Worm (Caenorhabditis elegans) whole organism, L1 larva: ENCODE measurements around the gene C05G5.7.

Source experiments
- alr-1 ChIP-seq: fragments of 200-800 bp; sonication (Bioruptor generic); optimal IDR thresholded peaks from 2 replicates; lab custom pipeline; 2018; ENCODE audit warnings: borderline replicate concordance, mild to moderate bottlenecking, missing genetic modification characterization, missing compliant biosample characterization
- blmp-1 ChIP-seq: fragments of 150-350 bp; optimal IDR thresholded peaks from 2 replicates; lab custom pipeline; 2014; ENCODE audit warnings: missing biosample characterization, missing genetic modification characterization
- hlh-17 ChIP-seq: fragments of 200-800 bp; sonication (Bioruptor generic); optimal IDR thresholded peaks from 2 replicates; lab custom pipeline; 2018; ENCODE audit warnings: missing genetic modification characterization, mild to moderate bottlenecking, missing compliant biosample characterization, moderate library complexity, borderline replicate concordance
- nhr-237 ChIP-seq: fragments of 150-350 bp; optimal IDR thresholded peaks from 2 replicates; lab custom pipeline; 2014; ENCODE audit warnings: missing biosample characterization, missing genetic modification characterization
- nhr-76 ChIP-seq: sonication (generic microtip); optimal IDR thresholded peaks from 2 replicates; lab custom pipeline; 2017; ENCODE audit warnings: missing biosample characterization, missing genetic modification characterization
- pqm-1 ChIP-seq: sonication (generic microtip); optimal IDR thresholded peaks from 3 replicates; lab custom pipeline; 2017; ENCODE audit warnings: missing biosample characterization, missing genetic modification characterization
- sptf-1 ChIP-seq: fragments of 150-350 bp; optimal IDR thresholded peaks from 2 replicates; lab custom pipeline; 2014; ENCODE audit warnings: missing biosample characterization, missing genetic modification characterization
- unc-62 ChIP-seq: fragments of 150-350 bp; optimal IDR thresholded peaks from 2 replicates; lab custom pipeline; 2014; ENCODE audit warnings: missing biosample characterization, missing genetic modification reagents, missing genetic modification characterization
- xbp-1 ChIP-seq: sonication (generic microtip); optimal IDR thresholded peaks from 2 replicates; lab custom pipeline; 2016; ENCODE audit warnings: missing genetic modification characterization, missing compliant biosample characterization

- TF ChIP-seq pqm-1 (tag; lab: Kevin White, UChicago), result no peak
- no peak for TF ChIP-seq nhr-76 (tag; lab: Kevin White, UChicago)
- TF ChIP-seq alr-1 (tag; lab: Kevin White, UChicago), result no peak
- no peak for TF ChIP-seq nhr-237 (tag; lab: Kevin White, UChicago)
- TF ChIP-seq blmp-1 (tag; lab: Kevin White, UChicago), result no peak
- TF ChIP-seq hlh-17 (GFP tag; lab: Kevin White, UChicago), result no peak
- TF ChIP-seq sptf-1 (tag; lab: Kevin White, UChicago), result no peak
- no peak for TF ChIP-seq unc-62
- TF ChIP-seq xbp-1, result no peak
Observed at ce11 chrX:14731828-14732331, 11.7 kb downstream of the C05G5.7 start, which contains the start of gene F33C8.4.
